Fruit fly (Drosophila melanogaster): ENCODE measurements around the gene CG13786.

The CG13786 gene

DNA sequence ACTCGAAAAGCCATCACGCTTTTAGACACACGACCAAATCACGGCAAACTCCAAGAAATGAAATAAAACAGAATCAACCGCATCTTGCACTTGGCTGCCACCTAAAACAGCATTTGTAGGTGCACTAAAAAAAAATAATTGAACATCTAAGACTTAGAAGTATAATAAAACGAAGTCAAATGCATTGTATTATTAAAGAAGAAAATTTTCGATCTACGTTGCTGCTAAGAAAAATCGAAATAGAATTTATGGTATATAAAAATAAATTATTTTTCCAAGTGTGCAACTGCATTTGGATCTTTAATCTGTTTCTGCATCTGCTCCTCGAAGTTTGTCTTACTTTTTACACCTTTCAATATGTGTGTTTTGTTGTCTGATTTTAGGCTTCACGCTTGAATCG, 17.5 kb upstream of the CG13786 start (continued):
- TF ChIP-seq gcm (GFP tag; optimal IDR thresholded peaks at IDR 0.05), result peak; percentile 50
- peak in 1 of 2 experiments; percentile 51 for TF ChIP-seq chif (GFP tag; optimal IDR thresholded peaks at IDR 0.05)
- no peak for TF ChIP-seq CG18764 (GFP tag; optimal IDR thresholded peaks at IDR 0.05)
- no peak for TF ChIP-seq CG10431 (GFP tag; optimal IDR thresholded peaks at IDR 0.05)
- TF ChIP-seq tap (tag; optimal IDR thresholded peaks at IDR 0.05), result peak; percentile 25
- TF ChIP-seq CG6254 (GFP tag; optimal IDR thresholded peaks at IDR 0.05), result peak; percentile 45
- TF ChIP-seq CkIIα-i1 (GFP tag; IDR thresholded peaks at IDR 0.05), result no peak
- TF ChIP-seq CG17385 (GFP tag; optimal IDR thresholded peaks at IDR 0.05), result peak; percentile 16
- no peak for TF ChIP-seq CG17912 (GFP tag; optimal IDR thresholded peaks at IDR 0.05)
- no peak for TF ChIP-seq unc-4 (GFP tag; IDR thresholded peaks at IDR 0.05; ENCODE audit: partially characterized antibody)
- TF ChIP-seq CG17612 (GFP tag; IDR thresholded peaks at IDR 0.05), result no peak
- TF ChIP-seq TFAM (GFP tag; optimal IDR thresholded peaks at IDR 0.05), result no peak
- peak; percentile 83 for TF ChIP-seq Xrp1 (GFP tag; IDR thresholded peaks at IDR 0.05)
- peak in 1 of 2 experiments; percentile 25 for TF ChIP-seq Hr51 (GFP tag; optimal IDR thresholded peaks at IDR 0.05)
- TF ChIP-seq CG6175 (GFP tag; IDR thresholded peaks at IDR 0.05), result no peak
- TF ChIP-seq tna (GFP tag; IDR thresholded peaks at IDR 0.05; ENCODE audit: partially characterized antibody), result no peak
- no peak for TF ChIP-seq CG7963 (GFP tag; IDR thresholded peaks at IDR 0.05; ENCODE audit: partially characterized antibody)
- no peak for TF ChIP-seq tll (GFP tag; optimal IDR thresholded peaks at IDR 0.05)
- no peak for TF ChIP-seq CG6683 (GFP tag; optimal IDR thresholded peaks at IDR 0.05)
- TF ChIP-seq CG6813 (GFP tag; optimal IDR thresholded peaks at IDR 0.05), result no peak
- TF ChIP-seq ind (GFP tag; optimal IDR thresholded peaks at IDR 0.05), result no peak
- TF ChIP-seq CG16779 (GFP tag; IDR thresholded peaks at IDR 0.05), result no peak
- no peak for TF ChIP-seq CG1233 (GFP tag; optimal IDR thresholded peaks at IDR 0.05)
- TF ChIP-seq lov (optimal IDR thresholded peaks at IDR 0.05), result no peak
- TF ChIP-seq lov (GFP tag; IDR thresholded peaks at IDR 0.05), result peak; percentile 61; the same call in 1 of the 3 replicates
- no peak for TF ChIP-seq CG1647 (GFP tag; optimal IDR thresholded peaks at IDR 0.05)
- peak; percentile 88 for TF ChIP-seq sens (GFP tag)
- TF ChIP-seq pum (GFP tag; optimal IDR thresholded peaks at IDR 0.05), result peak; percentile 8
- no peak for TF ChIP-seq dimm (GFP tag; IDR thresholded peaks at IDR 0.05)
- TF ChIP-seq dpn (GFP tag; optimal IDR thresholded peaks at IDR 0.05), result peak; percentile 10 to 25
- TF ChIP-seq H2.0 (GFP tag; IDR thresholded peaks at IDR 0.05), result no peak
- TF ChIP-seq Dp (GFP tag; optimal IDR thresholded peaks at IDR 0.05), result no peak
- TF ChIP-seq ase (GFP tag; IDR thresholded peaks at IDR 0.05), result no peak
- peak; percentile 30 for TF ChIP-seq Abd-B (GFP tag; optimal IDR thresholded peaks at IDR 0.05)
- no peak for TF ChIP-seq CG4282 (GFP tag; optimal IDR thresholded peaks at IDR 0.05)
- TF ChIP-seq pita (GFP tag; optimal IDR thresholded peaks at IDR 0.05), result no peak
- TF ChIP-seq en (GFP tag; optimal IDR thresholded peaks at IDR 0.05), result no peak
- TF ChIP-seq da (GFP tag; optimal IDR thresholded peaks at IDR 0.05), result no peak
- no peak for TF ChIP-seq sr (GFP tag; IDR thresholded peaks at IDR 0.05)
- no peak for TF ChIP-seq zfh2 (GFP tag; optimal IDR thresholded peaks at IDR 0.05)
- no peak for TF ChIP-seq lmd (GFP tag; IDR thresholded peaks at IDR 0.05)
- TF ChIP-seq YL-1 (GFP tag; optimal IDR thresholded peaks at IDR 0.05), result no peak
- TF ChIP-seq Dek (tag; optimal IDR thresholded peaks at IDR 0.05), result no peak
- no peak for TF ChIP-seq Ets97D (GFP tag; optimal IDR thresholded peaks at IDR 0.05)
- no peak for TF ChIP-seq fd3F (GFP tag; optimal IDR thresholded peaks at IDR 0.05)
- no peak for TF ChIP-seq CG10462 (GFP tag; optimal IDR thresholded peaks at IDR 0.05)
- TF ChIP-seq Usf (GFP tag; optimal IDR thresholded peaks at IDR 0.05), result no peak
- no peak for TF ChIP-seq odd (GFP tag; optimal IDR thresholded peaks at IDR 0.05)
- TF ChIP-seq jing (GFP tag; optimal IDR thresholded peaks at IDR 0.05), result no peak
- no peak for TF ChIP-seq luna (GFP tag; optimal IDR thresholded peaks at IDR 0.05)
- peak; percentile 82 for TF ChIP-seq Blimp-1 (GFP tag; optimal IDR thresholded peaks at IDR 0.05)
- no peak for TF ChIP-seq CG8944 (GFP tag; optimal IDR thresholded peaks at IDR 0.05)
